Worm (Caenorhabditis elegans): ENCODE results near the gene C01G10.18.

Gene C01G10.18

DNA sequence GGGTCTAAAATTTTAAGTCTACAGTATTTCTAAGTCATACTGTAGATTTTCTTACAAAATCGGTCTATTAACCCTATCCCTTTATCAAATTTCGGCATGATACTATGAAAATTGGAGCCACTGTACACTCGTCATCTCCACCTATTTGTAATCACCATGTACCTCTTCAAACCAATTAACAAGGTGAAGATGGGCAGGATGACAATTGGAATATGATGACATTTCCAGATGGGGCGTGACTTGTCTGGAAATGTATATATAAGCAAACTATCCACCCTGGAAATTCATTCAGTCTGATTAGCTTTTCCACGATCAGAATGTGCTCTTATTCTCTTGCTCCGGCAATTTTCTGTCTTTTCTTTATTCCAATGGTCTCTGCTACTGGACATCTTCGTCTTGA is 20.7 kb upstream of the C01G10.18 start, which contains the start of gene Y75B12A.2:
Y75B12A.2 (plus strand) TSS at position 301 of the 400 bp plus-strand sequence.
- TF ChIP-seq jun-1 (tag; optimal IDR thresholded peaks at IDR 0.05): no peak

DNA sequence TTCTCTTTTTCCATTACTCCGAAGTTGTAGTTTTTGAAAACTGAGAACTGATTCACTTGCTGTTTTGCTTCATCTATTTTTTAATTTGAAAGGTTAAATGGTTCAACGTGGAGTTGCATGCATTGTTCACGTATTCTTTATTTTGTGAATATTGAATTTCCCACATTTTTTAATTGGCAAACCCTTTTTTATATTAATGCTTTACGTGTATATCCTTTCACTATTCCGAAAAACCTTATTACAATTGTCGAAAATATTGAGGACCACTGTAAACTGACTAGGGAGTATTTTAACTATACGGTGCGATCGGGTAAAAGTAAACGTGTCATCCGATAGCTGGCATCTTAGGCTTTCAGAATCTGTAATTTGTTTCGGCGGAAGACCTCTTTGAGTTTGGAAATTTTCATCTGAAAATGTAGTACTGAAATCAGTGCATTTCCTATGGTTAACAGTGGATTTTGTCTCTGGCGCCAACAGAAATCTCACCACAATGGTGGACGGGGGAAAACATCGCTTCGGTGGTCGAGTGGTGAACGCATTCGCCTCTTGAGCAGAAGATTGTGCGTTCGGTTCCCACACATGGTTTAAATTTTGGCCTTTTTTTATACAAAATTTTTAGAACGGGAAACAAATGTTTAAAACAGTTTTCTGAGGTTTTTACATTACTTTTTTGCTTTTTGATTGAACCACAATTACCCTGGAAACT is 17.5 kb upstream of the C01G10.18 start, which contains the start of gene C01G10.14:
C01G10.14 (minus strand) TSS at position 51 of the 706 bp plus-strand sequence.
- TF ChIP-seq ceh-44 (GFP tag; IDR thresholded peaks at IDR 0.05) (0 out of 2 replicates have a peak, but pooled peaks have one; percentile 37), hmg-1.1 (GFP tag; IDR thresholded peaks at IDR 0.05) (peak; percentile 21; the same call in 1 of the 2 replicates), egl-43 (GFP tag; IDR thresholded peaks at IDR 0.05) (0 out of 2 replicates have a peak, but pooled peaks have one; percentile 14), lim-7 (GFP tag; IDR thresholded peaks at IDR 0.05) (peak; percentile 67), dmd-8 (GFP tag; IDR thresholded peaks at IDR 0.05) (0 out of 2 replicates have a peak, but pooled peaks have one; percentile 58)

DNA sequence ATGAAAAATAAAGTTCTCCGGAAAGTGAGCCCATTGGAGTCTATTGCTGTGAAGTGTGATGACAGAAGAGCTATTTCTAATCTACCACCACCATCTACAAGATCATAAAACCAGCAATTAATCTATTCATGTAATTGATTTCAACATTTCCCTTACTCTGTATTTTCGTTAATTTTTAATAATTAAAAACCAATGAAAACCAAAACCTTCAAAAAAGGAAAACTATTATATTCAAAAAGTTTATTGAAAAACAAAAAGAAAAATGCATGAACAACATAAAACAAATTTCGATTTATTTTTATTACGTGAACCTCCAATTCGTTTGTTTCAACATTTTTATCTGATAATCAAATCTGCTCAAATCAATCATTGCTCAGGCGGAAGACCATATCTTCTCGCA is 10.9 kb upstream of the C01G10.18 start, which contains the start of gene C01G10.1:
C01G10.1 (plus strand) TSS at position 301 of the 400 bp plus-strand sequence.
- TF ChIP-seq lsy-2 (tag; optimal IDR thresholded peaks at IDR 0.05) (no peak), snpc-4 (tag; optimal IDR thresholded peaks at IDR 0.05) (no peak), mdl-1 (tag; optimal IDR thresholded peaks at IDR 0.05) (no peak), spr-1 (tag; optimal IDR thresholded peaks at IDR 0.05) (no peak), hlh-30 (tag; optimal IDR thresholded peaks at IDR 0.05; ENCODE audit: insufficient read depth) (no peak), R02D3.7 (tag; optimal IDR thresholded peaks at IDR 0.05) (no peak), D1046.2 (GFP tag; IDR thresholded peaks at IDR 0.05) (no peak), aha-1 (tag) (no peak), ztf-7 (tag; optimal IDR thresholded peaks at IDR 0.05) (no peak), mxl-2 (GFP tag; conservative IDR thresholded peaks at IDR 0.05) (no peak), zfp-3 (GFP tag; conservative IDR thresholded peaks at IDR 0.05) (no peak), daf-19 (GFP tag; conservative IDR thresholded peaks at IDR 0.05) (no peak), lin-39 (tag; optimal IDR thresholded peaks at IDR 0.05) (no peak)

DNA sequence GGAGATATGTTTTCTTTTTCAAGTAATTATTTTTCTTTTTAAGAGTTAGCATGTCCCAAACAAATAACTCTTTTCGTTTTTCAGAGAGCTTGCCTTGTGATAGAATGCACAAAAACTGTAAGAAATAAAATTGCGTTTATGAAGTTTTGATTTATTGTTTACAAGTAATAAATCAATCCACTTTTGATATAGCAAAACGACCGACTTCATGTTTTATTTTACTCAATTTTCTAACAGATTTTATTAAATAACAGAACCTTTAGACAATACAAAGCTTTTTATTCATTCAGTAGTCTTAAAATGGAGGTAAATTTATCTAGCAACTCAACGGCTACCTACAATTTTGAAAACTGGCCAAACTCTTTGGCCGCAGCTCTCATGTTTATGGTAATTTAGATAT is 6.2 kb upstream of the C01G10.18 start, which contains the start of gene srx-78:
srx-78 (plus strand) TSS at position 301 of the 400 bp plus-strand sequence.
- TF ChIP-seq nhr-11 (tag; optimal IDR thresholded peaks at IDR 0.05): no peak
- no peak for TF ChIP-seq snpc-1.2 (GFP tag; IDR thresholded peaks at IDR 0.05)
- no peak for TF ChIP-seq T26A8.4 (GFP tag; IDR thresholded peaks at IDR 0.05)
- TF ChIP-seq hlh-11 (tag; optimal IDR thresholded peaks at IDR 0.05): no peak
- no peak for TF ChIP-seq ZK337.2 (GFP tag; IDR thresholded peaks at IDR 0.05)

DNA sequence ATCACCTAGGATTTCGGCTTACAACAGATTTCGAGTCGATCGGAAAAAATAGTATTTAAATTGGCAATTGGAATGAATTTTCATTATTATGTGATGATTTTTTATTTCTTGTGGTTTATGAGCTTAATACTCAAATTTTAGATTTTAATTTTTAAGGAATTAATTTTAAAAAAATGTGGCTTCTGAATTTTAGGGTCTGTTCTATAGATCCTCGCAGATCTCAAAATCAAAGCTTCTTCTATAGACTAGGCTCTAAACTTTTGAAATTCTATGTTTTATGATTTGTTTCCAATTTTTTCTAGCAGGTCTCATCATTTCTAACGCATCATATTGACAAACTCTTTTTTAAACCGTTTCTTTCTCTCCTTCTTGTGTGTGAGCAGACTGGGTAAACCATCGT is 4.2 kb upstream of the C01G10.18 start, which contains the start of gene txt-12:
txt-12 (plus strand) TSS at position 301 of the 400 bp plus-strand sequence.
- TF ChIP-seq tra-1 (GFP tag; IDR thresholded peaks at IDR 0.05) (no peak), F26F4.8 (GFP tag; conservative IDR thresholded peaks at IDR 0.05) (no peak), lin-29 (GFP tag; IDR thresholded peaks at IDR 0.05) (no peak), snpc-4 (tag; optimal IDR thresholded peaks at IDR 0.05) (no peak), mdt-29 (GFP tag; IDR thresholded peaks at IDR 0.05) (no peak), F10B5.3 (tag; optimal IDR thresholded peaks at IDR 0.05) (no peak), unc-62 (GFP tag; optimal IDR thresholded peaks at IDR 0.05 in 1 of 2) (no peak), unc-62 (tag; optimal IDR thresholded peaks at IDR 0.05) (no peak), nhr-10 (tag; optimal IDR thresholded peaks at IDR 0.05) (no peak), nhr-42 (GFP tag; IDR thresholded peaks at IDR 0.05) (no peak), ceh-20 (GFP tag; IDR thresholded peaks at IDR 0.05) (no peak), Y75B8A.6 (GFP tag; IDR thresholded peaks at IDR 0.05) (no peak), nhr-41 (GFP tag; IDR thresholded peaks at IDR 0.05) (no peak), lin-1 (GFP tag; IDR thresholded peaks at IDR 0.05) (no peak), Y105C5A.15 (GFP tag; IDR thresholded peaks at IDR 0.05) (no peak)

Measured in whole organism, L4 larva.